Fruit fly (Drosophila melanogaster): Measurements from ENCODE around the gene CG13031.
A peak's percentile ranks its signal among the peaks of the same experiment; 100 is the strongest.

CG13031 gene

dm6 chr3L:16758504-16759109 lies 33.9 kb downstream of the CG13031 start (continued):
- TF ChIP-seq Ets96B (tag; optimal IDR thresholded peaks at IDR 0.05) (peak; percentile 81), CG15336 (GFP tag; IDR thresholded peaks at IDR 0.05) (peak; percentile 87), CG10631 (GFP tag; optimal IDR thresholded peaks at IDR 0.05) (peak; percentile 82), fd85E (GFP tag; optimal IDR thresholded peaks at IDR 0.05) (peak; percentile 47), CG8119 (GFP tag; IDR thresholded peaks at IDR 0.05) (peak; percentile 86), CG1621 (tag; optimal IDR thresholded peaks at IDR 0.05) (peak; percentile 86), CG6808 (GFP tag; optimal IDR thresholded peaks at IDR 0.05) (peak; percentile 94), Lpt (GFP tag; optimal IDR thresholded peaks at IDR 0.05) (peak; percentile 88), CG6163 (GFP tag; IDR thresholded peaks at IDR 0.05) (peak; percentile 93)

- TF ChIP-seq salr (GFP tag; optimal IDR thresholded peaks at IDR 0.05) (peak in 1 of 2 experiments; percentile 1), CG8632 (GFP tag; optimal IDR thresholded peaks at IDR 0.05) (no peak), spab (GFP tag; optimal IDR thresholded peaks at IDR 0.05) (peak; percentile 27), Eip93F (GFP tag; optimal IDR thresholded peaks at IDR 0.05) (no peak), achi (GFP tag; optimal IDR thresholded peaks at IDR 0.05) (peak; percentile 47), CG3032 (tag; optimal IDR thresholded peaks at IDR 0.05) (peak; percentile 56), CG15336 (GFP tag; IDR thresholded peaks at IDR 0.05) (peak; percentile 55), CG9139 (GFP tag; optimal IDR thresholded peaks at IDR 0.05) (no peak), fd85E (GFP tag; optimal IDR thresholded peaks at IDR 0.05) (no peak), Eip75B (GFP tag; optimal IDR thresholded peaks at IDR 0.05) (peak; percentile 13), CG1621 (tag; optimal IDR thresholded peaks at IDR 0.05) (no peak), CG4318 (GFP tag; optimal IDR thresholded peaks at IDR 0.05) (peak; percentile 11), CG10631 (GFP tag; optimal IDR thresholded peaks at IDR 0.05) (peak; percentile 31), Lpt (GFP tag; optimal IDR thresholded peaks at IDR 0.05) (no peak), Smox (GFP tag; optimal IDR thresholded peaks at IDR 0.05) (no peak), cyc (GFP tag; optimal IDR thresholded peaks at IDR 0.05) (no peak), CG11294 (GFP tag; IDR thresholded peaks at IDR 0.05) (no peak), pdm3 (GFP tag; optimal IDR thresholded peaks at IDR 0.05) (peak; percentile 10), Sox14 (GFP tag; optimal IDR thresholded peaks at IDR 0.05) (no peak), Blimp-1 (GFP tag; optimal IDR thresholded peaks at IDR 0.05) (no peak), lz (GFP tag; optimal IDR thresholded peaks at IDR 0.05) (no peak), Gug (GFP tag; IDR thresholded peaks at IDR 0.05) (no peak), svp (GFP tag) (peak; percentile 32), OdsH (GFP tag; optimal IDR thresholded peaks at IDR 0.05) (no peak), CG7368 (GFP tag; optimal IDR thresholded peaks at IDR 0.05) (no peak), CG6163 (GFP tag; IDR thresholded peaks at IDR 0.05) (0 out of 3 replicates have a peak, but pooled peaks have one; percentile 11), CG8119 (GFP tag; IDR thresholded peaks at IDR 0.05) (peak; percentile 66), Sox15 (GFP tag; optimal IDR thresholded peaks at IDR 0.05) (no peak), CG11762 (GFP tag; optimal IDR thresholded peaks at IDR 0.05; ENCODE audit: insufficient read depth) (no peak), CG34406 (GFP tag; optimal IDR thresholded peaks at IDR 0.05) (no peak), Sox102F (GFP tag; optimal IDR thresholded peaks at IDR 0.05) (no peak), CG32006 (GFP tag; optimal IDR thresholded peaks at IDR 0.05) (peak; percentile 67), vri (GFP tag; optimal IDR thresholded peaks at IDR 0.05) (no peak), eg (GFP tag; IDR thresholded peaks at IDR 0.05) (no peak), CG31627 (GFP tag; optimal IDR thresholded peaks at IDR 0.05) (no peak), Eip78C (GFP tag) (peak; percentile 88), CG6808 (GFP tag; optimal IDR thresholded peaks at IDR 0.05) (peak; percentile 7), ss (GFP tag; optimal IDR thresholded peaks at IDR 0.05) (peak in 1 of 2 experiments; percentile 15), CG6854 (GFP tag; optimal IDR thresholded peaks at IDR 0.05) (no peak), Met (GFP tag; optimal IDR thresholded peaks at IDR 0.05) (no peak), fd59A (GFP tag; optimal IDR thresholded peaks at IDR 0.05) (peak; percentile 30), topi (GFP tag; optimal IDR thresholded peaks at IDR 0.05) (no peak), fkh (GFP tag; optimal IDR thresholded peaks at IDR 0.05) (no peak), Hr4 (GFP tag; optimal IDR thresholded peaks at IDR 0.05) (peak; percentile 49), CG10669 (GFP tag; optimal IDR thresholded peaks at IDR 0.05) (peak; percentile 20), CG6276 (GFP tag; optimal IDR thresholded peaks at IDR 0.05) (peak; percentile 14), acj6 (GFP tag; optimal IDR thresholded peaks at IDR 0.05) (peak; percentile 15)
Measured at dm6 chr3L:16759483-16759882, 34.8 kb downstream of the CG13031 start.
